Fruit fly (Drosophila melanogaster) whole organism, embryonic: ENCODE data around the gene GC2.

ENCODE experiments used
- CG11560 ChIP-seq: fragments of 200-800 bp; sonication (Bioruptor generic); IDR thresholded peaks from 3 replicates; pipeline ENCODE4 v1.3.6; 2022; ENCODE audit warnings: missing biosample characterization, missing genetic modification characterization
- CG12104 ChIP-seq: fragments of 200-800 bp; sonication (Bioruptor generic); optimal IDR thresholded peaks from 3 replicates; lab custom pipeline; 2016; ENCODE audit warnings: missing biosample characterization, missing genetic modification characterization
- CG12659 ChIP-seq: fragments of 200-800 bp; sonication (Bioruptor generic); optimal IDR thresholded peaks from 3 replicates; lab custom pipeline; 2017; ENCODE audit warnings: mild to moderate bottlenecking, missing biosample characterization, missing genetic modification reagents, missing genetic modification characterization
- CG14441 ChIP-seq: fragments of 200-800 bp; sonication (Bioruptor generic); IDR thresholded peaks from 2 replicates; pipeline ENCODE4 v1.3.6; 2022; ENCODE audit warnings: missing biosample characterization, missing genetic modification characterization
- CG14710 ChIP-seq: fragments of 200-800 bp; sonication (Bioruptor generic); optimal IDR thresholded peaks from 3 replicates; lab custom pipeline; 2019; ENCODE audit warnings: missing biosample characterization, mild to moderate bottlenecking, missing genetic modification characterization, moderate library complexity
- CG15696 ChIP-seq: fragments of 200-800 bp; sonication (Bioruptor generic); optimal IDR thresholded peaks from 2 replicates; lab custom pipeline; 2019; ENCODE audit warnings: missing biosample characterization, mild to moderate bottlenecking, missing genetic modification characterization, moderate library complexity
- CG1647 ChIP-seq: fragments of 200-800 bp; sonication (Bioruptor generic); optimal IDR thresholded peaks from 3 replicates; lab custom pipeline; 2016; ENCODE audit warnings: missing biosample characterization, missing genetic modification characterization
- CG17361 ChIP-seq: fragments of 200-800 bp; sonication (Bioruptor generic); IDR thresholded peaks from 3 replicates; pipeline ENCODE4 v1.3.6; 2022; ENCODE audit warnings: missing biosample characterization, missing genetic modification characterization
- CG17912 ChIP-seq: fragments of 200-800 bp; sonication (Bioruptor generic); optimal IDR thresholded peaks from 2 replicates; lab custom pipeline; 2018; ENCODE audit warnings: missing biosample characterization, mild to moderate bottlenecking, missing genetic modification characterization
- CG31224 ChIP-seq: fragments of 200-800 bp; sonication (Bioruptor generic); IDR thresholded peaks from 2 replicates; pipeline ENCODE4 v1.3.6; 2022; ENCODE audit warnings: missing biosample characterization, missing genetic modification characterization
- CG33213 ChIP-seq: fragments of 200-800 bp; sonication (Bioruptor generic); optimal IDR thresholded peaks from 3 replicates; lab custom pipeline; 2016; ENCODE audit warnings: missing biosample characterization, missing genetic modification characterization
- CG34422 ChIP-seq: fragments of 200-800 bp; sonication (Bioruptor generic); IDR thresholded peaks from 3 replicates; pipeline ENCODE4 v1.3.6; 2022; ENCODE audit warnings: missing biosample characterization, missing genetic modification characterization
- CG3995 ChIP-seq: fragments of 200-800 bp; sonication (Bioruptor generic); optimal IDR thresholded peaks from 3 replicates; lab custom pipeline; 2016; ENCODE audit warnings: missing biosample characterization, missing genetic modification characterization
- CG43689 ChIP-seq: fragments of 200-800 bp; sonication (Bioruptor generic); IDR thresholded peaks from 2 replicates; pipeline ENCODE4 v1.3.6; 2022; ENCODE audit warnings: missing biosample characterization, missing genetic modification characterization
- CG4617 ChIP-seq: fragments of 200-800 bp; sonication (Bioruptor generic); optimal IDR thresholded peaks from 3 replicates; lab custom pipeline; 2016; ENCODE audit warnings: missing biosample characterization, missing genetic modification characterization, borderline replicate concordance
- CG6813 ChIP-seq: fragments of 200-800 bp; sonication (Bioruptor generic); optimal IDR thresholded peaks from 2 replicates; lab custom pipeline; 2017; ENCODE audit warnings: missing biosample characterization, missing genetic modification characterization, mild to moderate bottlenecking, moderate library complexity, missing genetic modification reagents
- CG7271 ChIP-seq: fragments of 200-800 bp; sonication (Bioruptor generic); optimal IDR thresholded peaks from 2 replicates; lab custom pipeline; 2018; ENCODE audit warnings: missing biosample characterization, mild to moderate bottlenecking, missing genetic modification characterization, moderate library complexity
- CG8924 ChIP-seq: fragments of 200-800 bp; optimal IDR thresholded peaks from 3 replicates; lab custom pipeline; 2019; ENCODE audit warnings: missing biosample characterization, mild to moderate bottlenecking, missing genetic modification characterization, moderate library complexity
- CHES-1-like ChIP-seq: fragments of 200-800 bp; sonication (Bioruptor generic); optimal IDR thresholded peaks from 2 replicates; lab custom pipeline; 2016; ENCODE audit warnings: missing biosample characterization, missing genetic modification characterization
- CoRest ChIP-seq: fragments of 200-800 bp; sonication (Bioruptor generic); optimal IDR thresholded peaks from 3 replicates; lab custom pipeline; 2018; ENCODE audit warnings: missing biosample characterization, mild to moderate bottlenecking, missing genetic modification characterization, moderate library complexity
- E2f2 ChIP-seq: fragments of 200-800 bp; sonication (Bioruptor generic); IDR thresholded peaks from 2 replicates; pipeline ENCODE4 v1.3.6; 2022; ENCODE audit warnings: missing biosample characterization, missing genetic modification characterization
- Fer1 ChIP-seq: fragments of 200-800 bp; sonication (Bioruptor generic); optimal IDR thresholded peaks from 2 replicates; lab custom pipeline; 2017; ENCODE audit warnings: missing biosample characterization, mild to moderate bottlenecking, missing genetic modification characterization
- H2.0 ChIP-seq: fragments of 200-800 bp; sonication (Bioruptor generic); IDR thresholded peaks from 2 replicates; pipeline ENCODE4 v1.3.6; 2022; ENCODE audit warnings: missing biosample characterization, missing genetic modification characterization
- HLH3B ChIP-seq: fragments of 200-800 bp; sonication (Bioruptor generic); IDR thresholded peaks from 2 replicates; pipeline ENCODE4 v1.3.6; 2022; ENCODE audit warnings: missing biosample characterization, missing genetic modification characterization
- HmgZ ChIP-seq: fragments of 200-800 bp; sonication (Bioruptor generic); optimal IDR thresholded peaks from 2 replicates; lab custom pipeline; 2018; ENCODE audit warnings: missing biosample characterization, mild to moderate bottlenecking, missing genetic modification characterization
- Hmx ChIP-seq: fragments of 200-800 bp; sonication (Bioruptor generic); optimal IDR thresholded peaks from 2 replicates; lab custom pipeline; 2016; ENCODE audit warnings: missing biosample characterization, missing genetic modification characterization
- MBD-R2 ChIP-seq: fragments of 200-800 bp; sonication (Bioruptor generic); IDR thresholded peaks from 2 replicates; pipeline ENCODE4 v1.3.6; 2022; ENCODE audit warnings: missing biosample characterization, missing genetic modification characterization
- Myb ChIP-seq: fragments of 200-800 bp; sonication (Bioruptor generic); optimal IDR thresholded peaks from 2 replicates; lab custom pipeline; 2016; ENCODE audit warnings: missing biosample characterization, missing genetic modification characterization
- Nf-YC ChIP-seq: fragments of 200-800 bp; optimal IDR thresholded peaks from 3 replicates; lab custom pipeline; 2019; ENCODE audit warnings: missing biosample characterization, mild to moderate bottlenecking, missing genetic modification characterization, moderate library complexity
- Rfx ChIP-seq: fragments of 200-800 bp; sonication (Bioruptor generic); IDR thresholded peaks from 2 replicates; pipeline ENCODE4 v1.3.6; 2022; ENCODE audit warnings: missing biosample characterization, missing genetic modification characterization
- Sry-β ChIP-seq: fragments of 200-800 bp; sonication (Bioruptor generic); optimal IDR thresholded peaks from 2 replicates; lab custom pipeline; 2018; ENCODE audit warnings: missing biosample characterization, mild to moderate bottlenecking, missing genetic modification characterization, moderate library complexity
- Sry-δ ChIP-seq: fragments of 200-800 bp; sonication (Bioruptor generic); optimal IDR thresholded peaks from 2 replicates; lab custom pipeline; 2016; ENCODE audit warnings: missing biosample characterization, missing genetic modification characterization
- amos ChIP-seq: fragments of 200-800 bp; sonication (Bioruptor generic); IDR thresholded peaks from 2 replicates; pipeline ENCODE4 v1.3.6; 2022; ENCODE audit warnings: missing biosample characterization, missing genetic modification characterization; ENCODE audit not compliant: partially characterized antibody
- az2 ChIP-seq: fragments of 200-800 bp; sonication (Bioruptor generic); optimal IDR thresholded peaks from 3 replicates; lab custom pipeline; 2016; ENCODE audit warnings: missing biosample characterization, missing genetic modification characterization
- dpn ChIP-seq, 2 experiments: fragments of 200-800 bp; sonication (Bioruptor generic); optimal IDR thresholded peaks; 3 replicates each; lab custom pipeline; 2016; ENCODE audit warnings: missing biosample characterization in 2 of 2, missing genetic modification characterization in 2 of 2
- ewg ChIP-seq: fragments of 200-800 bp; sonication (Bioruptor generic); optimal IDR thresholded peaks from 3 replicates; lab custom pipeline; 2017; ENCODE audit warnings: mild to moderate bottlenecking, missing biosample characterization, missing genetic modification reagents, missing genetic modification characterization
- fd102C ChIP-seq: fragments of 200-800 bp; sonication (Bioruptor generic); optimal IDR thresholded peaks from 2 replicates; lab custom pipeline; 2018; ENCODE audit warnings: missing biosample characterization, mild to moderate bottlenecking, missing genetic modification characterization, moderate library complexity
- gfzf ChIP-seq: fragments of 200-800 bp; sonication (Bioruptor generic); optimal IDR thresholded peaks from 2 replicates; lab custom pipeline; 2016; ENCODE audit warnings: missing biosample characterization, mild to moderate bottlenecking, missing genetic modification characterization, moderate library complexity
- hb ChIP-seq: fragments of 200-800 bp; sonication (Bioruptor generic); IDR thresholded peaks from 3 replicates; pipeline ENCODE4 v1.3.6; 2022; ENCODE audit warnings: missing biosample characterization, missing genetic modification characterization; ENCODE audit not compliant: partially characterized antibody
- hbn ChIP-seq: fragments of 200-800 bp; sonication (Bioruptor generic); IDR thresholded peaks from 2 replicates; pipeline ENCODE4 v1.3.6; 2022; ENCODE audit warnings: missing biosample characterization, missing genetic modification characterization; ENCODE audit not compliant: partially characterized antibody
- insv ChIP-seq, 2 experiments: fragments of 200-800 bp; sonication (Bioruptor generic); optimal IDR thresholded peaks; 3 replicates each; lab custom pipeline; 2016 to 2018; ENCODE audit warnings: missing biosample characterization in 2 of 2, missing genetic modification characterization in 2 of 2
- kah ChIP-seq: fragments of 200-800 bp; sonication (Bioruptor generic); optimal IDR thresholded peaks from 2 replicates; lab custom pipeline; 2018; ENCODE audit warnings: missing biosample characterization, mild to moderate bottlenecking, missing genetic modification characterization
- knrl ChIP-seq: fragments of 200-800 bp; sonication (Bioruptor generic); IDR thresholded peaks from 3 replicates; pipeline ENCODE4 v1.3.6; 2022; ENCODE audit warnings: missing biosample characterization, missing genetic modification characterization; ENCODE audit not compliant: partially characterized antibody
- pros ChIP-seq: fragments of 200-800 bp; sonication (Bioruptor generic); optimal IDR thresholded peaks from 3 replicates; lab custom pipeline; 2019; ENCODE audit warnings: missing biosample characterization, mild to moderate bottlenecking, missing genetic modification characterization, moderate library complexity
- rib ChIP-seq: fragments of 200-800 bp; sonication (Bioruptor generic); IDR thresholded peaks from 2 replicates; pipeline ENCODE4 v1.3.6; 2022; ENCODE audit warnings: missing biosample characterization, missing genetic modification characterization
- scrt ChIP-seq: fragments of 200-800 bp; sonication (Bioruptor generic); optimal IDR thresholded peaks from 2 replicates; lab custom pipeline; 2018; ENCODE audit warnings: missing biosample characterization, mild to moderate bottlenecking, missing genetic modification characterization, moderate library complexity
- sd ChIP-seq: fragments of 200-800 bp; sonication (Bioruptor generic); optimal IDR thresholded peaks from 3 replicates; lab custom pipeline; 2018; ENCODE audit warnings: missing biosample characterization, mild to moderate bottlenecking, missing genetic modification characterization, moderate library complexity
- tgo ChIP-seq: fragments of 200-800 bp; sonication (Bioruptor generic); IDR thresholded peaks from 3 replicates; pipeline ENCODE4 v1.3.6; 2022; ENCODE audit warnings: missing biosample characterization, missing genetic modification characterization
- trem ChIP-seq: fragments of 200-800 bp; optimal IDR thresholded peaks from 3 replicates; lab custom pipeline; 2019; ENCODE audit warnings: missing biosample characterization, mild to moderate bottlenecking, missing genetic modification characterization, moderate library complexity
- zen ChIP-seq: fragments of 200-800 bp; sonication (Bioruptor generic); optimal IDR thresholded peaks from 3 replicates; lab custom pipeline; 2018; ENCODE audit warnings: missing biosample characterization, mild to moderate bottlenecking, missing genetic modification characterization, moderate library complexity

The GC2 gene

DNA sequence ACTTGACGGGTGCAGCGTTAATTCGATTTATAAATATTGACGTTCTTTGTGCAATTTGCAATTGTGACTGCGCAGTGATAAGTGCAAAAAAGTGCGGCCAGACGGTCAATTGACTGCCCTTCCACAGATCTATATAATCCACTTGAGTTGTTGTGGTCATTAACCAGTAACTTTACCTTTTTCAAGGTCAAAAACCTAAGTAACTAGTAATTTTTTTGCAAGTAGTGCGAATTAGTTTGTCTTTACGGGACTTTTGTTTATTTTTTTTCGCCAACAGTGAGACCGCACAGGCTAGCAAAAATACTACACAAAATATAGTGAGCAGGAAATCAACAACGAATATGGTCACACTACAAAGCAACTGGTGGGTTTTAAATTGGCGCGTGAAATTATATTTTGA, 3.1 kb downstream of the GC2 start, which contains the start of gene Tango9 (continued):
- TF ChIP-seq CG31224 (GFP tag; lab: Robert Waterston, UW), result no peak
- peak; percentile 92 for TF ChIP-seq gfzf
- TF ChIP-seq CG15696, result no peak
- peak; percentile 88 for TF ChIP-seq ewg (GFP tag; lab: Kevin White, UChicago)
- peak; percentile 93 for TF ChIP-seq E2f2
- TF ChIP-seq CG17361 (GFP tag; lab: Robert Waterston, UW), result 0 out of 3 replicates have a peak, but pooled peaks have one; percentile 11
- TF ChIP-seq CG12659, result peak; percentile 31
- peak; percentile 99 for TF ChIP-seq scrt (GFP tag; lab: Kevin White, UChicago)
- peak; percentile 24 for TF ChIP-seq CHES-1-like
- TF ChIP-seq tgo (GFP tag; lab: Robert Waterston, UW), result no peak
- peak; percentile 22 for TF ChIP-seq Fer1 (GFP tag; lab: Kevin White, UChicago)
- peak; percentile 40 for TF ChIP-seq HmgZ (tag; lab: Kevin White, UChicago)
- peak; percentile 45; the same call in 1 of the 2 replicates for TF ChIP-seq rib (GFP tag; lab: Robert Waterston, UW)
- no peak for TF ChIP-seq pros (GFP tag; lab: Kevin White, UChicago)
- peak; percentile 13; the same call in 1 of the 2 replicates for TF ChIP-seq Rfx (GFP tag; lab: Robert Waterston, UW)
- peak; percentile 94 for TF ChIP-seq kah (GFP tag; lab: Kevin White, UChicago)
- TF ChIP-seq hbn (GFP tag; lab: Robert Waterston, UW), result no peak
- peak; percentile 47 for TF ChIP-seq CG3995 (GFP tag; lab: Kevin White, UChicago)
- TF ChIP-seq Hmx (GFP tag; lab: Kevin White, UChicago), result no peak
- no peak for TF ChIP-seq CG6813 (GFP tag; lab: Kevin White, UChicago)
- TF ChIP-seq CG11560 (tag; lab: Robert Waterston, UW), result no peak
- peak; percentile 25; the same call in 1 of the 3 replicates for TF ChIP-seq CG34422 (GFP tag; lab: Robert Waterston, UW)
- TF ChIP-seq fd102C (GFP tag; lab: Kevin White, UChicago), result no peak
- no peak for TF ChIP-seq CG12104 (GFP tag; lab: Kevin White, UChicago)
- TF ChIP-seq Nf-YC (tag; lab: Kevin White, UChicago), result peak; percentile 19
- no peak for TF ChIP-seq CG14441 (GFP tag; lab: Robert Waterston, UW)
- TF ChIP-seq Sry-β (GFP tag; lab: Kevin White, UChicago), result no peak
- no peak for TF ChIP-seq hb (GFP tag; lab: Robert Waterston, UW)
- TF ChIP-seq dpn (GFP tag; optimal IDR thresholded peaks at IDR 0.05; lab: Kevin White, UChicago), result peak in 1 of 2 experiments; percentile 2
- TF ChIP-seq CG33213 (GFP tag; lab: Kevin White, UChicago), result peak; percentile 28
- TF ChIP-seq knrl, result peak; percentile 33; the same call in 1 of the 3 replicates
- no peak for TF ChIP-seq CG17912 (GFP tag; lab: Kevin White, UChicago)
- TF ChIP-seq CG8924 (tag; lab: Kevin White, UChicago), result peak; percentile 20
- 0 out of 2 replicates have a peak, but pooled peaks have one; percentile 9 for TF ChIP-seq HLH3B (GFP tag; lab: Robert Waterston, UW)
- peak; percentile 78 for TF ChIP-seq MBD-R2 (GFP tag; lab: Robert Waterston, UW)
- peak; percentile 44 for TF ChIP-seq Sry-δ
- no peak for TF ChIP-seq insv (GFP tag; optimal IDR thresholded peaks at IDR 0.05; lab: Kevin White, UChicago)
- TF ChIP-seq az2 (GFP tag; lab: Kevin White, UChicago), result no peak
- no peak for TF ChIP-seq CG43689 (GFP tag; lab: Robert Waterston, UW)
- TF ChIP-seq CG4617, result peak; percentile 45
- TF ChIP-seq amos, result no peak
- no peak for TF ChIP-seq CG7271 (tag; lab: Kevin White, UChicago)
- no peak for TF ChIP-seq CG1647 (GFP tag; lab: Kevin White, UChicago)
- TF ChIP-seq CoRest (tag; lab: Kevin White, UChicago), result peak; percentile 30
- peak; percentile 61 for TF ChIP-seq Myb
- no peak for TF ChIP-seq H2.0 (GFP tag; lab: Robert Waterston, UW)
- peak; percentile 59 for TF ChIP-seq CG14710
- peak; percentile 63 for TF ChIP-seq trem (tag; lab: Kevin White, UChicago)
- TF ChIP-seq zen, result peak; percentile 10
- no peak for TF ChIP-seq sd (tag; lab: Kevin White, UChicago)
